Worm (Caenorhabditis elegans): ENCODE data around the gene dcs-1.

dcs-1 gene

ce11 chrV:20061498-20061897, 29.0 kb downstream of the dcs-1 start:
- TF ChIP-seq fos-1 (tag; optimal IDR thresholded peaks at IDR 0.05) = no peak
- no peak for TF ChIP-seq daf-12 (tag; optimal IDR thresholded peaks at IDR 0.05)
- no peak for TF ChIP-seq elt-3 (tag; optimal IDR thresholded peaks at IDR 0.05)
- peak; percentile 84 for TF ChIP-seq nfya-1 (tag; optimal IDR thresholded peaks at IDR 0.05; ENCODE audit: insufficient read depth)
- no peak for TF ChIP-seq nhr-25 (tag; optimal IDR thresholded peaks at IDR 0.05)

- TF ChIP-seq ceh-28 (tag; optimal IDR thresholded peaks at IDR 0.05) (peak; percentile 54), daf-12 (tag; optimal IDR thresholded peaks at IDR 0.05) (no peak)
These were observed 31.2 kb downstream of the dcs-1 start for ce11 chrV:20059370-20059769.

- TF ChIP-seq nfya-1 (tag; optimal IDR thresholded peaks at IDR 0.05; ENCODE audit: insufficient read depth) = no peak
- TF ChIP-seq egl-27 (tag; optimal IDR thresholded peaks at IDR 0.05) = no peak
- TF ChIP-seq mdl-1 (tag; optimal IDR thresholded peaks at IDR 0.05) = no peak
- TF ChIP-seq elt-3 (tag; optimal IDR thresholded peaks at IDR 0.05) = no peak
- no peak for TF ChIP-seq nhr-77 (tag; optimal IDR thresholded peaks at IDR 0.05)
- no peak for TF ChIP-seq fkh-10 (GFP tag; optimal IDR thresholded peaks at IDR 0.05)
- TF ChIP-seq ceh-28 (tag; optimal IDR thresholded peaks at IDR 0.05) = no peak
- no peak for TF ChIP-seq pha-4 (tag; optimal IDR thresholded peaks at IDR 0.05)
These were observed 41.5 kb downstream of the dcs-1 start, which contains the start of gene srh-233 for ce11 chrV:20049065-20049464. Gene srh-233, plus strand, starts transcription at chrV:20049365.

- TF ChIP-seq lin-15B (tag; optimal IDR thresholded peaks at IDR 0.05) (no peak), zag-1 (tag; optimal IDR thresholded peaks at IDR 0.05) (no peak), ama-1 (optimal IDR thresholded peaks at IDR 0.05) (no peak), fos-1 (tag; optimal IDR thresholded peaks at IDR 0.05) (no peak), nfya-1 (tag; optimal IDR thresholded peaks at IDR 0.05; ENCODE audit: insufficient read depth) (no peak), pqm-1 (tag; optimal IDR thresholded peaks at IDR 0.05) (no peak), fkh-2 (tag; optimal IDR thresholded peaks at IDR 0.05) (no peak)
These were observed 43.2 kb downstream of the dcs-1 start, which contains the start of gene spe-19 for ce11 chrV:20047310-20047709. Gene spe-19, minus strand, starts transcription at chrV:20047410.
